Worm (Caenorhabditis elegans) whole organism, L2 larva: ENCODE results near the gene coa-7.
A peak's percentile ranks its signal among the peaks of the same experiment; 100 is the strongest.

ENCODE experiments used
- C34F6.9 ChIP-seq: fragments of 150-350 bp; optimal IDR thresholded peaks from 2 replicates; lab custom pipeline; 2014; ENCODE audit warnings: missing biosample characterization, missing genetic modification characterization
- F13H6.1 ChIP-seq: sonication (generic microtip); optimal IDR thresholded peaks from 2 replicates; lab custom pipeline; 2016; ENCODE audit warnings: missing genetic modification characterization, missing compliant biosample characterization
- R02D3.7 ChIP-seq: fragments of 150-350 bp; optimal IDR thresholded peaks from 2 replicates; lab custom pipeline; 2014; ENCODE audit warnings: missing biosample characterization, missing genetic modification characterization
- Y55F3AM.14 ChIP-seq: fragments of 200-800 bp; sonication (Bioruptor generic); optimal IDR thresholded peaks from 2 replicates; lab custom pipeline; 2018; ENCODE audit warnings: mild to moderate bottlenecking, missing genetic modification characterization, missing compliant biosample characterization
- ZK546.5 ChIP-seq: sonication (generic microtip); optimal IDR thresholded peaks from 2 replicates; lab custom pipeline; 2017; ENCODE audit warnings: missing biosample characterization, missing genetic modification characterization
- alr-1 ChIP-seq: fragments of 150-350 bp; optimal IDR thresholded peaks from 2 replicates; lab custom pipeline; 2014; ENCODE audit warnings: missing biosample characterization, missing genetic modification characterization
- aly-2 ChIP-seq: fragments of 150-350 bp; optimal IDR thresholded peaks from 2 replicates; lab custom pipeline; 2014; ENCODE audit warnings: missing biosample characterization, missing genetic modification characterization
- ama-1 ChIP-seq: fragments of 150-350 bp; optimal IDR thresholded peaks from 2 replicates; lab custom pipeline; 2018; ENCODE audit warnings: inconsistent platforms
- blmp-1 ChIP-seq: sonication (generic microtip); optimal IDR thresholded peaks from 2 replicates; lab custom pipeline; 2017; ENCODE audit warnings: missing genetic modification characterization, mild to moderate bottlenecking, missing compliant biosample characterization, antibody characterized with exemption, moderate library complexity; ENCODE audit not compliant: insufficient read depth
- ceh-16 ChIP-seq: fragments of 150-350 bp; optimal IDR thresholded peaks from 2 replicates; lab custom pipeline; 2014; ENCODE audit warnings: missing biosample characterization, missing genetic modification characterization
- ceh-82 ChIP-seq: fragments of 150-350 bp; optimal IDR thresholded peaks from 2 replicates; lab custom pipeline; 2014; ENCODE audit warnings: missing biosample characterization, missing genetic modification characterization
- crh-2 ChIP-seq: sonication (generic microtip); optimal IDR thresholded peaks from 2 replicates; lab custom pipeline; 2017; ENCODE audit warnings: missing biosample characterization, missing genetic modification characterization
- dmd-4 ChIP-seq: sonication (generic microtip); optimal IDR thresholded peaks from 2 replicates; lab custom pipeline; 2017; ENCODE audit warnings: missing biosample characterization, missing genetic modification characterization
- egl-27 ChIP-seq: sonication (generic microtip); optimal IDR thresholded peaks from 3 replicates; lab custom pipeline; 2017; ENCODE audit warnings: missing biosample characterization, missing genetic modification reagents, missing genetic modification characterization
- elt-1 ChIP-seq: fragments of 150-350 bp; optimal IDR thresholded peaks from 2 replicates; lab custom pipeline; 2014; ENCODE audit warnings: missing biosample characterization, missing genetic modification characterization
- elt-3 ChIP-seq: sonication (generic microtip); optimal IDR thresholded peaks from 2 replicates; lab custom pipeline; 2017; ENCODE audit warnings: missing biosample characterization, missing genetic modification characterization
- fos-1 ChIP-seq: fragments of 150-350 bp; optimal IDR thresholded peaks from 2 replicates; lab custom pipeline; 2014; ENCODE audit warnings: missing biosample characterization, missing genetic modification characterization
- gmeb-1 ChIP-seq: fragments of 150-350 bp; optimal IDR thresholded peaks from 2 replicates; lab custom pipeline; 2014; ENCODE audit warnings: missing biosample characterization, missing genetic modification characterization
- lin-11 ChIP-seq: fragments of 150-350 bp; sonication (generic microtip); optimal IDR thresholded peaks from 2 replicates; lab custom pipeline; 2014; ENCODE audit warnings: missing biosample characterization, missing genetic modification characterization, inconsistent platforms, mixed read lengths
- lin-13 ChIP-seq: fragments of 150-350 bp; optimal IDR thresholded peaks from 2 replicates; lab custom pipeline; 2014; ENCODE audit warnings: missing biosample characterization, missing genetic modification reagents, missing genetic modification characterization
- lin-39 ChIP-seq: fragments of 150-350 bp; optimal IDR thresholded peaks from 2 replicates; lab custom pipeline; 2014; ENCODE audit warnings: missing biosample characterization, missing genetic modification reagents, missing genetic modification characterization
- lsy-2 ChIP-seq, 2 experiments: fragments of 150-350 bp in 1 of 2; sonication (generic microtip) in 1 of 2; optimal IDR thresholded peaks; 2 replicates each; lab custom pipeline; 2014 to 2017; ENCODE audit warnings: missing biosample characterization in 2 of 2, missing genetic modification characterization in 2 of 2
- mab-5 ChIP-seq: fragments of 150-350 bp; optimal IDR thresholded peaks from 2 replicates; lab custom pipeline; 2014; ENCODE audit warnings: missing biosample characterization, missing genetic modification characterization
- mbf-1 ChIP-seq: sonication (generic microtip); optimal IDR thresholded peaks from 2 replicates; lab custom pipeline; 2017; ENCODE audit warnings: missing biosample characterization, missing genetic modification characterization
- mdl-1 ChIP-seq, 2 experiments: fragments of 150-350 bp in 1 of 2; sonication (generic microtip) in 1 of 2; optimal IDR thresholded peaks; 2 replicates each; lab custom pipeline; 2017; ENCODE audit warnings: missing biosample characterization in 2 of 2, missing genetic modification characterization in 2 of 2
- nhr-10 ChIP-seq: sonication (generic microtip); optimal IDR thresholded peaks from 2 replicates; lab custom pipeline; 2017; ENCODE audit warnings: missing biosample characterization, missing genetic modification characterization
- nhr-11 ChIP-seq: fragments of 150-350 bp; optimal IDR thresholded peaks from 2 replicates; lab custom pipeline; 2014; ENCODE audit warnings: missing biosample characterization, missing genetic modification characterization
- nhr-12 ChIP-seq: fragments of 150-350 bp; optimal IDR thresholded peaks from 2 replicates; lab custom pipeline; 2014; ENCODE audit warnings: missing biosample characterization, missing genetic modification characterization
- nhr-129 ChIP-seq: fragments of 150-350 bp; optimal IDR thresholded peaks from 2 replicates; lab custom pipeline; 2014; ENCODE audit warnings: missing biosample characterization, missing genetic modification characterization
- nhr-21 ChIP-seq: fragments of 150-350 bp; optimal IDR thresholded peaks from 2 replicates; lab custom pipeline; 2014; ENCODE audit warnings: missing biosample characterization, missing genetic modification characterization
- nhr-23 ChIP-seq: fragments of 150-350 bp; optimal IDR thresholded peaks from 2 replicates; lab custom pipeline; 2014; ENCODE audit warnings: missing biosample characterization, missing genetic modification reagents, missing genetic modification characterization
- nhr-237 ChIP-seq: fragments of 150-350 bp; optimal IDR thresholded peaks from 2 replicates; lab custom pipeline; 2014; ENCODE audit warnings: missing biosample characterization, missing genetic modification characterization
- nhr-25 ChIP-seq: fragments of 150-350 bp; sonication (generic microtip); optimal IDR thresholded peaks from 3 replicates; lab custom pipeline; 2014; ENCODE audit warnings: missing biosample characterization, missing genetic modification characterization
- nhr-6 ChIP-seq: fragments of 150-350 bp; optimal IDR thresholded peaks from 2 replicates; lab custom pipeline; 2014; ENCODE audit warnings: missing biosample characterization, missing genetic modification characterization
- nhr-77 ChIP-seq: fragments of 150-350 bp; optimal IDR thresholded peaks from 2 replicates; lab custom pipeline; 2014; ENCODE audit warnings: missing biosample characterization, missing genetic modification characterization
- peb-1 ChIP-seq: fragments of 150-350 bp; optimal IDR thresholded peaks from 2 replicates; lab custom pipeline; 2014; ENCODE audit warnings: missing biosample characterization, missing genetic modification characterization
- sem-4 ChIP-seq: fragments of 150-350 bp; optimal IDR thresholded peaks from 2 replicates; lab custom pipeline; 2014; ENCODE audit warnings: missing biosample characterization, missing genetic modification reagents, missing genetic modification characterization
- skn-1 ChIP-seq: sonication (generic microtip); optimal IDR thresholded peaks from 2 replicates; lab custom pipeline; 2017; ENCODE audit warnings: missing biosample characterization, missing genetic modification characterization
- sma-3 ChIP-seq: sonication (generic microtip); optimal IDR thresholded peaks from 2 replicates; lab custom pipeline; 2016; ENCODE audit warnings: missing genetic modification reagents, missing genetic modification characterization, missing compliant biosample characterization
- sma-9 ChIP-seq, 2 experiments: fragments of 150-350 bp in 1 of 2; sonication (generic microtip) in 1 of 2; optimal IDR thresholded peaks; 2 replicates each; lab custom pipeline; 2014 to 2016; ENCODE audit warnings: missing genetic modification characterization in 2 of 2, mild to moderate bottlenecking in 1 of 2, missing biosample characterization in 1 of 2, missing compliant biosample characterization in 1 of 2, missing genetic modification reagents in 1 of 2, moderate library complexity in 1 of 2
- snpc-4 ChIP-seq: fragments of 150-350 bp; optimal IDR thresholded peaks from 2 replicates; lab custom pipeline; 2014; ENCODE audit warnings: missing biosample characterization, missing genetic modification characterization
- unc-39 ChIP-seq: fragments of 150-350 bp; optimal IDR thresholded peaks from 2 replicates; lab custom pipeline; 2014; ENCODE audit warnings: missing biosample characterization, missing genetic modification characterization
- unc-55 ChIP-seq: fragments of 150-350 bp; sonication (generic microtip); optimal IDR thresholded peaks from 3 replicates; lab custom pipeline; 2014; ENCODE audit warnings: missing biosample characterization, missing genetic modification reagents, missing genetic modification characterization
- unc-62 ChIP-seq: fragments of 150-350 bp; optimal IDR thresholded peaks from 2 replicates; lab custom pipeline; 2014; ENCODE audit warnings: missing biosample characterization, missing genetic modification reagents, missing genetic modification characterization
- zag-1 ChIP-seq: fragments of 150-350 bp; optimal IDR thresholded peaks from 2 replicates; lab custom pipeline; 2014; ENCODE audit warnings: missing biosample characterization, missing genetic modification characterization
- ztf-1 ChIP-seq: fragments of 200-800 bp; sonication (Bioruptor generic); conservative IDR thresholded peaks from 2 replicates; pipeline ENCODE4 v1.3.6; 2022; ENCODE audit warnings: missing genetic modification characterization, missing compliant biosample characterization
- ztf-11 ChIP-seq: sonication (generic microtip); optimal IDR thresholded peaks from 2 replicates; lab custom pipeline; 2017; ENCODE audit warnings: missing biosample characterization, missing genetic modification characterization
- ztf-4 ChIP-seq: fragments of 150-350 bp; optimal IDR thresholded peaks from 2 replicates; lab custom pipeline; 2014; ENCODE audit warnings: missing biosample characterization, missing genetic modification characterization

Gene coa-7

ce11 chrII:11619171-11619570 is 31.8 kb downstream of the coa-7 start:
- TF ChIP-seq aly-2 (no peak), nhr-237 (no peak), lin-39 (tag; lab: Kevin White, UChicago) (no peak), skn-1 (tag; lab: Kevin White, UChicago) (no peak), nhr-129 (peak; percentile 69), nhr-12 (no peak), F13H6.1 (tag; lab: Kevin White, UChicago) (peak; percentile 82), nhr-11 (no peak), unc-62 (GFP tag; lab: Kevin White, UChicago) (no peak), crh-2 (tag; lab: Kevin White, UChicago) (peak; percentile 91), mab-5 (tag; lab: Kevin White, UChicago) (no peak), mdl-1 (tag; optimal IDR thresholded peaks at IDR 0.05; lab: Kevin White, UChicago) (peak in 1 of 2 experiments; percentile 41), sem-4 (tag; lab: Kevin White, UChicago) (peak; percentile 35), ZK546.5 (tag; lab: Kevin White, UChicago) (no peak), fos-1 (peak; percentile 81), peb-1 (tag; lab: Kevin White, UChicago) (no peak), sma-3 (GFP tag; lab: Kevin White, UChicago) (peak; percentile 89), nhr-10 (no peak), lin-11 (tag; lab: Kevin White, UChicago) (no peak), elt-1 (tag; lab: Kevin White, UChicago) (no peak), nhr-77 (no peak), lsy-2 (tag; optimal IDR thresholded peaks at IDR 0.05; lab: Kevin White, UChicago) (peak; percentile 17 to 60), lin-13 (GFP tag; lab: Kevin White, UChicago) (peak; percentile 35), nhr-25 (tag; lab: Kevin White, UChicago) (peak; percentile 80), C34F6.9 (tag; lab: Kevin White, UChicago) (peak; percentile 47), R02D3.7 (tag; lab: Kevin White, UChicago) (no peak), nhr-6 (tag; lab: Kevin White, UChicago) (no peak), nhr-23 (tag; lab: Kevin White, UChicago) (no peak), nhr-21 (tag; lab: Kevin White, UChicago) (peak; percentile 78), ceh-82 (tag; lab: Kevin White, UChicago) (no peak), Y55F3AM.14 (GFP tag; lab: Kevin White, UChicago) (no peak), mbf-1 (tag; lab: Kevin White, UChicago) (no peak), ztf-4 (tag; lab: Kevin White, UChicago) (no peak), blmp-1 (tag; lab: Kevin White, UChicago) (peak; percentile 65), zag-1 (tag; lab: Kevin White, UChicago) (no peak), ztf-1 (no peak), gmeb-1 (tag; lab: Kevin White, UChicago) (peak; percentile 46), ceh-16 (tag; lab: Kevin White, UChicago) (no peak), alr-1 (tag; lab: Kevin White, UChicago) (no peak), egl-27 (tag; lab: Kevin White, UChicago) (peak; percentile 71), unc-55 (peak; percentile 46), unc-39 (tag; lab: Kevin White, UChicago) (no peak), sma-9 (GFP tag; optimal IDR thresholded peaks at IDR 0.05; lab: Kevin White, UChicago) (peak; percentile 97), sma-9 (tag; optimal IDR thresholded peaks at IDR 0.05; lab: Kevin White, UChicago) (no peak), elt-3 (no peak), snpc-4 (tag; lab: Kevin White, UChicago) (no peak), dmd-4 (no peak)

ce11 chrII:11617715-11618114 is 33.2 kb downstream of the coa-7 start:
- TF ChIP-seq lsy-2 (tag; optimal IDR thresholded peaks at IDR 0.05; lab: Kevin White, UChicago) (peak in 1 of 2 experiments; percentile 34), unc-55 (no peak), lin-13 (GFP tag; lab: Kevin White, UChicago) (peak; percentile 2), nhr-21 (tag; lab: Kevin White, UChicago) (peak; percentile 12), egl-27 (tag; lab: Kevin White, UChicago) (no peak), ZK546.5 (tag; lab: Kevin White, UChicago) (no peak), ceh-16 (tag; lab: Kevin White, UChicago) (no peak), unc-39 (tag; lab: Kevin White, UChicago) (no peak), C34F6.9 (tag; lab: Kevin White, UChicago) (peak; percentile 11), aly-2 (no peak), sem-4 (tag; lab: Kevin White, UChicago) (no peak), ztf-11 (tag; lab: Kevin White, UChicago) (no peak), nhr-129 (peak; percentile 34), elt-3 (no peak), ama-1 (peak; percentile 68), nhr-77 (no peak), blmp-1 (tag; lab: Kevin White, UChicago) (peak; percentile 98), mbf-1 (tag; lab: Kevin White, UChicago) (no peak), dmd-4 (no peak), nhr-25 (tag; lab: Kevin White, UChicago) (peak; percentile 85), zag-1 (tag; lab: Kevin White, UChicago) (no peak), nhr-10 (no peak), ztf-1 (no peak), lin-11 (tag; lab: Kevin White, UChicago) (no peak), F13H6.1 (tag; lab: Kevin White, UChicago) (peak; percentile 16), crh-2 (tag; lab: Kevin White, UChicago) (peak; percentile 40), mdl-1 (tag; optimal IDR thresholded peaks at IDR 0.05; lab: Kevin White, UChicago) (no peak), Y55F3AM.14 (GFP tag; lab: Kevin White, UChicago) (peak; percentile 60), sma-9 (GFP tag; optimal IDR thresholded peaks at IDR 0.05; lab: Kevin White, UChicago) (peak; percentile 64), sma-9 (tag; optimal IDR thresholded peaks at IDR 0.05; lab: Kevin White, UChicago) (no peak), ceh-82 (tag; lab: Kevin White, UChicago) (no peak), nhr-12 (no peak), ztf-4 (tag; lab: Kevin White, UChicago) (no peak), nhr-237 (no peak), sma-3 (GFP tag; lab: Kevin White, UChicago) (peak; percentile 47)
- TF ChIP-seq, all 48 proteins: peak for 13
